Worm (Caenorhabditis elegans) whole organism, mixed stage, embryonic: ENCODE data around the gene B0507.6.

Experiments used
- M03D4.4 ChIP-seq: sonication (generic microtip); optimal IDR thresholded peaks from 2 replicates; lab custom pipeline; 2017; ENCODE audit warnings: mild to moderate bottlenecking, missing genetic modification characterization, missing compliant biosample characterization
- bed-3 ChIP-seq: fragments of 200-800 bp; sonication (Bioruptor generic); optimal IDR thresholded peaks from 3 replicates; lab custom pipeline; 2018; ENCODE audit warnings: mild to moderate bottlenecking, missing genetic modification characterization, moderate library complexity, missing compliant biosample characterization
- blmp-1 ChIP-seq: fragments of 150-350 bp; optimal IDR thresholded peaks from 2 replicates; lab custom pipeline; 2014; ENCODE audit warnings: missing biosample characterization, missing genetic modification characterization
- ceh-39 ChIP-seq: fragments of 150-350 bp; optimal IDR thresholded peaks from 2 replicates; lab custom pipeline; 2014; ENCODE audit warnings: missing biosample characterization, missing genetic modification characterization
- ceh-43 ChIP-seq: fragments of 200-800 bp; sonication (Bioruptor generic); optimal IDR thresholded peaks from 2 replicates; lab custom pipeline; 2018; ENCODE audit warnings: mild to moderate bottlenecking, missing genetic modification characterization, moderate library complexity, missing compliant biosample characterization
- ceh-83 ChIP-seq: fragments of 200-800 bp; sonication (Bioruptor generic); optimal IDR thresholded peaks from 2 replicates; lab custom pipeline; 2018; ENCODE audit warnings: mild to moderate bottlenecking, missing genetic modification characterization, missing compliant biosample characterization
- ces-1 ChIP-seq: fragments of 150-350 bp; optimal IDR thresholded peaks from 2 replicates; lab custom pipeline; 2014; ENCODE audit warnings: missing biosample characterization, missing genetic modification reagents, missing genetic modification characterization
- cnd-1 ChIP-seq: fragments of 200-800 bp; sonication (Bioruptor generic); optimal IDR thresholded peaks from 2 replicates; lab custom pipeline; 2018; ENCODE audit warnings: mild to moderate bottlenecking, missing genetic modification characterization, missing compliant biosample characterization
- drap-1 ChIP-seq: fragments of 200-800 bp; sonication (Bioruptor generic); optimal IDR thresholded peaks from 3 replicates; lab custom pipeline; 2018; ENCODE audit warnings: mild to moderate bottlenecking, missing genetic modification characterization, missing compliant biosample characterization
- elt-1 ChIP-seq: sonication (generic microtip); optimal IDR thresholded peaks from 2 replicates; lab custom pipeline; 2017; ENCODE audit warnings: missing genetic modification characterization, mild to moderate bottlenecking, missing compliant biosample characterization, antibody characterized with exemption, moderate library complexity, borderline replicate concordance; ENCODE audit not compliant: insufficient read depth
- elt-3 ChIP-seq: fragments of 150-350 bp; optimal IDR thresholded peaks from 2 replicates; lab custom pipeline; 2014; ENCODE audit warnings: missing biosample characterization, missing genetic modification characterization
- flh-1 ChIP-seq: fragments of 200-800 bp; sonication (Bioruptor generic); optimal IDR thresholded peaks from 2 replicates; lab custom pipeline; 2018; ENCODE audit warnings: mild to moderate bottlenecking, missing genetic modification characterization, moderate library complexity, missing compliant biosample characterization
- ham-2 ChIP-seq: fragments of 200-800 bp; sonication (Bioruptor generic); optimal IDR thresholded peaks from 2 replicates; lab custom pipeline; 2018; ENCODE audit warnings: mild to moderate bottlenecking, missing genetic modification characterization, missing compliant biosample characterization
- hlh-1 ChIP-seq: fragments of 150-350 bp; optimal IDR thresholded peaks from 2 replicates; lab custom pipeline; 2014; ENCODE audit warnings: missing biosample characterization, missing genetic modification reagents, missing genetic modification characterization
- lin-13 ChIP-seq: fragments of 150-350 bp; optimal IDR thresholded peaks from 2 replicates; lab custom pipeline; 2014; ENCODE audit warnings: missing biosample characterization, missing genetic modification characterization
- lin-32 ChIP-seq: fragments of 200-800 bp; sonication (Bioruptor generic); optimal IDR thresholded peaks from 2 replicates; lab custom pipeline; 2018; ENCODE audit warnings: mild to moderate bottlenecking, missing genetic modification characterization, missing compliant biosample characterization
- lsy-2 ChIP-seq: fragments of 150-350 bp; optimal IDR thresholded peaks from 2 replicates; lab custom pipeline; 2014; ENCODE audit warnings: missing biosample characterization, missing genetic modification characterization
- mab-5 ChIP-seq: fragments of 150-350 bp; optimal IDR thresholded peaks from 2 replicates; lab custom pipeline; 2014; ENCODE audit warnings: missing biosample characterization, missing genetic modification characterization
- mep-1 ChIP-seq: fragments of 150-350 bp; optimal IDR thresholded peaks from 2 replicates; lab custom pipeline; 2017; ENCODE audit warnings: missing biosample characterization, missing genetic modification reagents, missing genetic modification characterization, inconsistent platforms
- mls-2 ChIP-seq: sonication (generic microtip); optimal IDR thresholded peaks from 2 replicates; lab custom pipeline; 2016; ENCODE audit warnings: mild to moderate bottlenecking, missing genetic modification characterization, moderate library complexity, missing compliant biosample characterization
- nhr-12 ChIP-seq: fragments of 150-350 bp; optimal IDR thresholded peaks from 2 replicates; lab custom pipeline; 2014; ENCODE audit warnings: missing biosample characterization, missing genetic modification characterization
- nhr-2 ChIP-seq: fragments of 150-350 bp; optimal IDR thresholded peaks from 2 replicates; lab custom pipeline; 2014; ENCODE audit warnings: missing biosample characterization, missing genetic modification characterization
- nhr-237 ChIP-seq: fragments of 150-350 bp; optimal IDR thresholded peaks from 2 replicates; lab custom pipeline; 2014; ENCODE audit warnings: missing biosample characterization, missing genetic modification characterization
- nhr-28 ChIP-seq: fragments of 150-350 bp; optimal IDR thresholded peaks from 2 replicates; lab custom pipeline; 2014; ENCODE audit warnings: missing biosample characterization, missing genetic modification characterization
- nhr-76 ChIP-seq: sonication (generic microtip); optimal IDR thresholded peaks from 2 replicates; lab custom pipeline; 2017; ENCODE audit warnings: missing biosample characterization, missing genetic modification characterization
- pha-4 ChIP-seq: fragments of 150-350 bp; optimal IDR thresholded peaks from 2 replicates; lab custom pipeline; 2018; ENCODE audit warnings: missing biosample characterization, missing genetic modification reagents, missing genetic modification characterization
- sem-2 ChIP-seq: fragments of 200-800 bp; sonication (Bioruptor generic); optimal IDR thresholded peaks from 2 replicates; lab custom pipeline; 2018; ENCODE audit warnings: mild to moderate bottlenecking, missing genetic modification characterization, missing compliant biosample characterization
- sptf-1 ChIP-seq: sonication (generic microtip); optimal IDR thresholded peaks from 2 replicates; lab custom pipeline; 2017; ENCODE audit warnings: mild to moderate bottlenecking, missing genetic modification characterization, moderate library complexity, missing compliant biosample characterization
- unc-120 ChIP-seq: sonication (generic microtip); optimal IDR thresholded peaks from 2 replicates; lab custom pipeline; 2017; ENCODE audit warnings: missing genetic modification characterization, missing compliant biosample characterization; ENCODE audit not compliant: poor library complexity, severe bottlenecking
- unc-39 ChIP-seq: fragments of 150-350 bp; optimal IDR thresholded peaks from 2 replicates; lab custom pipeline; 2014; ENCODE audit warnings: missing biosample characterization, missing genetic modification characterization
- unc-62 ChIP-seq: fragments of 150-350 bp; optimal IDR thresholded peaks from 2 replicates; lab custom pipeline; 2014; ENCODE audit warnings: missing biosample characterization, missing genetic modification reagents, missing genetic modification characterization
- zip-8 ChIP-seq: fragments of 150-350 bp; optimal IDR thresholded peaks from 2 replicates; lab custom pipeline; 2014; ENCODE audit warnings: missing biosample characterization, missing genetic modification characterization
- ztf-11 ChIP-seq: fragments of 150-350 bp; optimal IDR thresholded peaks from 2 replicates; lab custom pipeline; 2014; ENCODE audit warnings: missing biosample characterization, missing genetic modification characterization

The B0507.6 gene

ce11 chrV:8758618-8759017, 12.7 kb downstream of the B0507.6 start, which contains the start of gene B0507.7:
Gene B0507.7, minus strand, starts transcription at chrV:8758718.
- TF ChIP-seq hlh-1 (tag; lab: Kevin White, UChicago): no peak
- no peak for TF ChIP-seq M03D4.4 (tag; lab: Kevin White, UChicago)
- TF ChIP-seq sptf-1: no peak
- TF ChIP-seq drap-1 (GFP tag; lab: Kevin White, UChicago): no peak
- TF ChIP-seq ces-1: no peak
- TF ChIP-seq sem-2 (GFP tag; lab: Kevin White, UChicago): no peak
- no peak for TF ChIP-seq mls-2
- no peak for TF ChIP-seq lsy-2
- no peak for TF ChIP-seq ceh-39 (tag; lab: Kevin White, UChicago)
- no peak for TF ChIP-seq zip-8 (tag; lab: Kevin White, UChicago)
- TF ChIP-seq lin-13: no peak
- no peak for TF ChIP-seq ceh-83 (GFP tag; lab: Kevin White, UChicago)
- TF ChIP-seq pha-4: no peak
- TF ChIP-seq nhr-237 (tag; lab: Kevin White, UChicago): no peak
- TF ChIP-seq elt-3 (tag; lab: Kevin White, UChicago): no peak
- TF ChIP-seq mab-5 (tag; lab: Kevin White, UChicago): no peak
- no peak for TF ChIP-seq nhr-28 (tag; lab: Kevin White, UChicago)
- TF ChIP-seq blmp-1 (tag; lab: Kevin White, UChicago): no peak
- TF ChIP-seq unc-62 (GFP tag; lab: Kevin White, UChicago): no peak
- no peak for TF ChIP-seq unc-39 (tag; lab: Kevin White, UChicago)

- TF ChIP-seq mab-5 (tag; lab: Kevin White, UChicago) (no peak), cnd-1 (tag; lab: Kevin White, UChicago) (no peak), lin-32 (GFP tag; lab: Kevin White, UChicago) (no peak), sptf-1 (no peak), ztf-11 (tag; lab: Kevin White, UChicago) (no peak), bed-3 (GFP tag; lab: Kevin White, UChicago) (no peak), ham-2 (no peak), drap-1 (GFP tag; lab: Kevin White, UChicago) (no peak), nhr-12 (tag; lab: Kevin White, UChicago) (no peak), ceh-39 (tag; lab: Kevin White, UChicago) (no peak), mls-2 (no peak), mep-1 (tag; lab: Kevin White, UChicago) (no peak), M03D4.4 (tag; lab: Kevin White, UChicago) (no peak), zip-8 (tag; lab: Kevin White, UChicago) (no peak), pha-4 (no peak)
- TF ChIP-seq, all 35 proteins: peak for 0
These were observed 14.5 kb downstream of the B0507.6 start, which contains the start of gene ddn-1 for ce11 chrV:8760416-8760815. Gene ddn-1, minus strand, starts transcription at chrV:8760516.

ce11 chrV:8762861-8763260, 16.9 kb downstream of the B0507.6 start, which contains the start of gene B0507.8:
Gene B0507.8, minus strand, starts transcription at chrV:8762961.
- TF ChIP-seq nhr-2 (tag; lab: Kevin White, UChicago): no peak
- TF ChIP-seq sem-2 (GFP tag; lab: Kevin White, UChicago): no peak
- no peak for TF ChIP-seq flh-1
- no peak for TF ChIP-seq sptf-1
- no peak for TF ChIP-seq cnd-1 (tag; lab: Kevin White, UChicago)
- TF ChIP-seq ceh-43 (GFP tag; lab: Kevin White, UChicago): no peak
- TF ChIP-seq unc-62 (GFP tag; lab: Kevin White, UChicago): no peak
- no peak for TF ChIP-seq elt-1 (tag; lab: Kevin White, UChicago)
- TF ChIP-seq hlh-1 (tag; lab: Kevin White, UChicago): no peak
- no peak for TF ChIP-seq mep-1 (tag; lab: Kevin White, UChicago)
- no peak for TF ChIP-seq bed-3 (GFP tag; lab: Kevin White, UChicago)
- TF ChIP-seq unc-120 (tag; lab: Kevin White, UChicago): no peak
- TF ChIP-seq lin-32 (GFP tag; lab: Kevin White, UChicago): no peak
- no peak for TF ChIP-seq ceh-39 (tag; lab: Kevin White, UChicago)
- TF ChIP-seq nhr-76 (tag; lab: Kevin White, UChicago): no peak
- no peak for TF ChIP-seq ztf-11 (tag; lab: Kevin White, UChicago)
- no peak for TF ChIP-seq nhr-28 (tag; lab: Kevin White, UChicago)
- TF ChIP-seq nhr-12 (tag; lab: Kevin White, UChicago): no peak
- TF ChIP-seq, all 35 proteins: peak for 0

- TF ChIP-seq sptf-1: no peak
- TF ChIP-seq elt-1 (tag; lab: Kevin White, UChicago): no peak
- TF ChIP-seq ceh-83 (GFP tag; lab: Kevin White, UChicago): no peak
- TF ChIP-seq ceh-43 (GFP tag; lab: Kevin White, UChicago): no peak
- TF ChIP-seq mab-5 (tag; lab: Kevin White, UChicago): no peak
- no peak for TF ChIP-seq lin-32 (GFP tag; lab: Kevin White, UChicago)
- no peak for TF ChIP-seq flh-1
- no peak for TF ChIP-seq nhr-76 (tag; lab: Kevin White, UChicago)
- TF ChIP-seq ces-1: no peak
- no peak for TF ChIP-seq nhr-28 (tag; lab: Kevin White, UChicago)
- no peak for TF ChIP-seq unc-39 (tag; lab: Kevin White, UChicago)
- TF ChIP-seq zip-8 (tag; lab: Kevin White, UChicago): no peak
- no peak for TF ChIP-seq mep-1 (tag; lab: Kevin White, UChicago)
These were observed 20.0 kb downstream of the B0507.6 start, which contains the start of gene B0507.9 for ce11 chrV:8765938-8766337. Gene B0507.9, minus strand, starts transcription at chrV:8766038.
